Worm (Caenorhabditis elegans): Measurements from ENCODE around the gene taf-11.3.

DNA sequence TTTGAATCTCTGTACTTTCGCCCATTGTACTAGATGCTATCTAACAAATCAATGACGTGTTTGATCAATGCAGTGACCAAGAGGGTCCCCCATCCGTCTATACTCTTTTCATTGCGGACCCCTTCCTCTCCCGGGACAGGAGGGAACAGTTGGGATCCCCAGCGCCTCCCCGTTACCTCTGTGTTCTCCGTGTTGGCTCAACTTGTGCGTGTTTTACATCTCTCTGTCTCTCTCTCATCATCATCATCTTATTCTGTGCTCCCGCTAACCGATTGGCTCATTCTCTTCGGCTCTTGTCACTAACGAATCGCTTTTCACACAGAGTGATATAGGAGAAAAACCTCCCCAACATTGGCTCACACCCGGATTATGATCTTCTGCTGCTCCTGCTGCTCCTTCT, 15.5 kb upstream of the taf-11.3 start, which contains the start of gene unc-49:
- TF ChIP-seq nfya-1 (tag; optimal IDR thresholded peaks at IDR 0.05) (no peak), ceh-48 (tag; optimal IDR thresholded peaks at IDR 0.05) (no peak), fax-1 (tag; optimal IDR thresholded peaks at IDR 0.05) (no peak), syd-9 (tag; optimal IDR thresholded peaks at IDR 0.05) (peak; percentile 41), pax-1 (tag; optimal IDR thresholded peaks at IDR 0.05) (no peak), ttx-3 (tag; optimal IDR thresholded peaks at IDR 0.05) (no peak), dve-1 (tag; optimal IDR thresholded peaks at IDR 0.05) (no peak), ceh-18 (tag; optimal IDR thresholded peaks at IDR 0.05) (peak; percentile 26), ceh-9 (tag; optimal IDR thresholded peaks at IDR 0.05) (no peak)

Data from whole organism, late embryonic.